Worm (Caenorhabditis elegans) whole organism, L4/young adult: Measurements from ENCODE around the gene C08B6.5.

ENCODE experiments used
- W03F9.2 ChIP-seq: fragments of 150-350 bp; optimal IDR thresholded peaks from 2 replicates; lab custom pipeline; 2014; ENCODE audit warnings: missing biosample characterization, missing genetic modification characterization
- him-1 ChIP-seq: sonication (generic microtip); optimal IDR thresholded peaks from 2 replicates; lab custom pipeline; 2016; ENCODE audit warnings: missing genotype, missing genetic modification reagents, missing genetic modification characterization, missing compliant biosample characterization

ce11 chrV:10081636-10082035 is 35.9 kb upstream of the C08B6.5 start, which contains the start of gene nhr-205:
- no peak for TF ChIP-seq him-1 (tag; lab: Kevin White, UChicago)
- TF ChIP-seq W03F9.2, result no peak
